Worm (Caenorhabditis elegans) whole organism, midembryonic: ENCODE data around the gene F11E6.8.

Source experiments
- T22C8.4 ChIP-seq: fragments of 200-800 bp; sonication (Bioruptor generic); IDR thresholded peaks from 2 replicates; pipeline ENCODE4 v1.3.6; 2022; ENCODE audit warnings: missing genetic modification characterization, missing compliant biosample characterization
- cog-1 ChIP-seq: sonication (generic microtip); optimal IDR thresholded peaks from 2 replicates; lab custom pipeline; 2016; ENCODE audit warnings: missing genetic modification characterization, missing compliant biosample characterization
- flt-1 ChIP-seq: fragments of 200-800 bp; sonication (Bioruptor generic); IDR thresholded peaks from 2 replicates; pipeline ENCODE4 v1.3.6; 2022; ENCODE audit warnings: missing genetic modification characterization, missing compliant biosample characterization
- klf-2 ChIP-seq: fragments of 200-800 bp; sonication (Bioruptor generic); conservative IDR thresholded peaks from 2 replicates; pipeline ENCODE4 v1.3.6; 2022; ENCODE audit warnings: missing genetic modification reagents, missing genetic modification characterization, missing compliant biosample characterization
- med-1 ChIP-seq: sonication (generic microtip); optimal IDR thresholded peaks from 2 replicates; lab custom pipeline; 2017; ENCODE audit warnings: missing genetic modification characterization, mild to moderate bottlenecking, missing compliant biosample characterization, antibody characterized with exemption, missing genetic modification reagents; ENCODE audit not compliant: insufficient read depth
- ref-1 ChIP-seq: fragments of 200-800 bp; sonication (Bioruptor generic); conservative IDR thresholded peaks from 2 replicates; pipeline ENCODE4 v1.3.6; 2022; ENCODE audit warnings: missing genetic modification reagents, missing genetic modification characterization, missing compliant biosample characterization
- tab-1 ChIP-seq: fragments of 200-800 bp; sonication (Bioruptor generic); IDR thresholded peaks from 2 replicates; pipeline ENCODE4 v1.3.6; 2022; ENCODE audit warnings: missing genetic modification characterization, missing compliant biosample characterization
- ztf-23 ChIP-seq: fragments of 200-800 bp; sonication (Bioruptor generic); IDR thresholded peaks from 2 replicates; pipeline ENCODE4 v1.3.6; 2022; ENCODE audit warnings: missing genetic modification reagents, missing genetic modification characterization, missing compliant biosample characterization
- ztf-29 ChIP-seq: fragments of 200-800 bp; sonication (Bioruptor generic); IDR thresholded peaks from 2 replicates; pipeline ENCODE4 v1.3.6; 2022; ENCODE audit warnings: missing genetic modification reagents, missing genetic modification characterization, missing compliant biosample characterization

Gene F11E6.8

ce11 chrIV:17470096-17470602, 19.8 kb upstream of the F11E6.8 start, which contains the start of gene F11E6.4:
Gene F11E6.4 (minus strand): TSS chrIV:17470354.
- TF ChIP-seq flt-1, result no peak
- TF ChIP-seq med-1 (GFP tag; lab: Kevin White, UChicago), result no peak
- no peak for TF ChIP-seq tab-1
- TF ChIP-seq ref-1 (GFP tag; lab: Robert Waterston, UW), result no peak
- no peak for TF ChIP-seq ztf-23 (GFP tag; lab: Robert Waterston, UW)
- no peak for TF ChIP-seq T22C8.4 (GFP tag; lab: Robert Waterston, UW)
- TF ChIP-seq cog-1, result no peak
- no peak for TF ChIP-seq klf-2
- TF ChIP-seq ztf-29, result no peak

DNA sequence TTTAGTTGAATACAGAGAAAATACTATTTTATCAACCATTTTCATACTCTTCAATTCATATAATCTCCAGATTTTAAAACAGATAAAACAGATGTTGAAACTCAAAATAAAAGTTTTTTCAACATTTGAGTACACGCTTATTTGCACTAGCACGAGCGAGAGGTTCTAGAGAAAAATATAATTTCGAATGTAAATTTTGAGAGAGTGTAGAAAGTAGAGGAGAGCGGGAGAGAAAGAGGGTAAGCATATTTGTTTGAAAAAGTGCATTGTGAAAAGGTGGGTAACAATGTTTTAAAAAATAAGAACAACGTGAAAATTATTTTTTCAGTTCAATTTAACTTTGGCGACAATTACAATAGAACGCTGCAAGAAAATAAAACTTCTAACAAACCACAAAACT, 17.5 kb upstream of the F11E6.8 start:
- TF ChIP-seq flt-1, result no peak
- TF ChIP-seq cog-1, result no peak
- TF ChIP-seq klf-2, result no peak
- no peak for TF ChIP-seq ref-1 (GFP tag; lab: Robert Waterston, UW)
- TF ChIP-seq ztf-29, result no peak
- TF ChIP-seq tab-1, result no peak
- no peak for TF ChIP-seq med-1 (GFP tag; lab: Kevin White, UChicago)
- TF ChIP-seq ztf-23 (GFP tag; lab: Robert Waterston, UW), result no peak
- no peak for TF ChIP-seq T22C8.4 (GFP tag; lab: Robert Waterston, UW)

ce11 chrIV:17467325-17467724, 17.0 kb upstream of the F11E6.8 start, which contains the start of gene elo-2:
Gene elo-2 (minus strand): TSS chrIV:17467408.
- no peak for TF ChIP-seq T22C8.4 (GFP tag; lab: Robert Waterston, UW)
- TF ChIP-seq ztf-23 (GFP tag; lab: Robert Waterston, UW), result no peak
- no peak for TF ChIP-seq flt-1
- no peak for TF ChIP-seq klf-2
- TF ChIP-seq tab-1, result no peak
- TF ChIP-seq ref-1 (GFP tag; lab: Robert Waterston, UW), result no peak
- no peak for TF ChIP-seq med-1 (GFP tag; lab: Kevin White, UChicago)
- TF ChIP-seq ztf-29, result no peak
- no peak for TF ChIP-seq cog-1

ce11 chrIV:17465886-17466285, 15.5 kb upstream of the F11E6.8 start, which contains the start of gene F11E6.6:
Gene F11E6.6 (minus strand): TSS chrIV:17465986.
- TF ChIP-seq med-1 (GFP tag; lab: Kevin White, UChicago) (no peak), ref-1 (GFP tag; lab: Robert Waterston, UW) (no peak), ztf-23 (GFP tag; lab: Robert Waterston, UW) (no peak), ztf-29 (no peak)

ce11 chrIV:17463108-17463608, 12.8 kb upstream of the F11E6.8 start, which contains the start of gene F11E6.10:
Gene F11E6.10 (minus strand): TSS chrIV:17463158.
- TF ChIP-seq T22C8.4 (GFP tag; lab: Robert Waterston, UW) (no peak), klf-2 (no peak), cog-1 (no peak), tab-1 (no peak), flt-1 (no peak), ref-1 (GFP tag; lab: Robert Waterston, UW) (no peak), ztf-29 (no peak), med-1 (GFP tag; lab: Kevin White, UChicago) (no peak), ztf-23 (GFP tag; lab: Robert Waterston, UW) (no peak)

- no peak for TF ChIP-seq klf-2
- TF ChIP-seq ref-1 (GFP tag; lab: Robert Waterston, UW), result no peak
- no peak for TF ChIP-seq flt-1
- no peak for TF ChIP-seq T22C8.4 (GFP tag; lab: Robert Waterston, UW)
- no peak for TF ChIP-seq tab-1
Measured at ce11 chrIV:17461222-17461707, 10.9 kb upstream of the F11E6.8 start, which contains the start of gene rif-1.1. Gene rif-1.1 (minus strand): TSS chrIV:17461272.

ce11 chrIV:17453996-17454395, 3.7 kb upstream of the F11E6.8 start:
- TF ChIP-seq T22C8.4 (GFP tag; lab: Robert Waterston, UW), result no peak
- no peak for TF ChIP-seq flt-1
- TF ChIP-seq tab-1, result no peak
- no peak for TF ChIP-seq cog-1
- no peak for TF ChIP-seq klf-2
- no peak for TF ChIP-seq ref-1 (GFP tag; lab: Robert Waterston, UW)
- no peak for TF ChIP-seq med-1 (GFP tag; lab: Kevin White, UChicago)
- TF ChIP-seq ztf-29, result no peak
- TF ChIP-seq ztf-23 (GFP tag; lab: Robert Waterston, UW), result no peak

DNA sequence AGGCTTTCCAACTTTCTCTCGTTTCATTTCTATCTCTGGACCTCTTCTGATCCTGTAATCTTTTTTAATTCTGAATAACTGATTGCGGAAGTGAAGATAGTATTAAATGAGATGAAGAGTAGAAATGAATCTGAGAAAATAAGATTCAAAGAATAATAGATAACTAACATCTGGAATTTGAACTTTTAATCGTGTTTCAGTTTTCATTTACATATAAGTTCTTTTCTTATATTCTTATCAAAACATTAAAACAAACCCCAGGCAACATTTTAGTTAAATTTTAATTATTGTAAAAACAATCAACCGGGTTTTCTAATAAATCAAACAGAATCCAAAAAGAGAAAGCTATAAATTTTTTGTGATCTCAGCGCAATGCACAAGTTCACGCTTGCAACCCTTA, 2.9 kb upstream of the F11E6.8 start:
- no peak for TF ChIP-seq cog-1
- TF ChIP-seq tab-1, result no peak
- no peak for TF ChIP-seq T22C8.4 (GFP tag; lab: Robert Waterston, UW)
- no peak for TF ChIP-seq ztf-23 (GFP tag; lab: Robert Waterston, UW)
- TF ChIP-seq med-1 (GFP tag; lab: Kevin White, UChicago), result no peak
- TF ChIP-seq ref-1 (GFP tag; lab: Robert Waterston, UW), result no peak
- no peak for TF ChIP-seq ztf-29
- no peak for TF ChIP-seq klf-2
- no peak for TF ChIP-seq flt-1

DNA sequence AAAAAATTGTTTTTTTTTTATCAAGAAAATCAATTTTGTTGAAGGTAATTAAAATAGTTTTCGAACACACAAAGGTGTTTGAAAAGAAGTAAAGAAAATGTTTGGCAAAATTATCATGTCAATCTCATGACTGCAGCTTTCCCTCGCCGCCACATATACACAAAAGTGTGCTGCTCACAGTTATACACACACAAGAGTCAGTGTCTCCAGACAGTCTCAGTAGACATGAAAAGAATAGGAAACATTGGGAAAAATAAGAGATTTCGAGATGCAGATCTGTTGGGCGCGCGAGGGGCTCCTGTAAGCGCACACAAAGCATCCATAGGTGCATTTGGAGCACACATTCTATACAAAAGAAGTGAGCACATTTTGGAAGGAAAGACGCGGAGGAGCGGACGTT, 2.0 kb downstream of the F11E6.8 start:
- TF ChIP-seq ztf-29 (no peak), klf-2 (no peak), tab-1 (no peak), flt-1 (no peak), ref-1 (GFP tag; lab: Robert Waterston, UW) (no peak), T22C8.4 (GFP tag; lab: Robert Waterston, UW) (no peak), med-1 (GFP tag; lab: Kevin White, UChicago) (no peak), cog-1 (no peak), ztf-23 (GFP tag; lab: Robert Waterston, UW) (no peak)

ce11 chrIV:17442503-17442902, 7.8 kb downstream of the F11E6.8 start, which contains the start of gene F11E6.11:
Gene F11E6.11 (plus strand): TSS chrIV:17442827.
- TF ChIP-seq T22C8.4 (GFP tag; lab: Robert Waterston, UW), result no peak
- no peak for TF ChIP-seq klf-2
- no peak for TF ChIP-seq ref-1 (GFP tag; lab: Robert Waterston, UW)
- no peak for TF ChIP-seq cog-1
- no peak for TF ChIP-seq flt-1
- TF ChIP-seq tab-1, result no peak
- TF ChIP-seq ztf-23 (GFP tag; lab: Robert Waterston, UW), result no peak
- TF ChIP-seq med-1 (GFP tag; lab: Kevin White, UChicago), result no peak
- no peak for TF ChIP-seq ztf-29
